Worm (Caenorhabditis elegans) whole organism, young adult: Measurements from ENCODE around the gene F35D11.4.

Experiments
- B0019.2 ChIP-seq: fragments of 200-800 bp; sonication (Bioruptor generic); conservative IDR thresholded peaks from 2 replicates; pipeline ENCODE4 v1.3.6; 2022; ENCODE audit warnings: missing genetic modification reagents, missing genetic modification characterization, missing compliant biosample characterization
- C17E4.6 ChIP-seq: fragments of 200-800 bp; sonication (Bioruptor generic); IDR thresholded peaks from 2 replicates; pipeline ENCODE4 v1.3.6; 2022; ENCODE audit warnings: missing genetic modification reagents, missing genetic modification characterization, missing compliant biosample characterization
- F23B12.7 ChIP-seq: sonication (generic microtip); optimal IDR thresholded peaks from 2 replicates; lab custom pipeline; 2017; ENCODE audit warnings: missing genetic modification characterization, mild to moderate bottlenecking, missing compliant biosample characterization, antibody characterized with exemption, moderate library complexity; ENCODE audit not compliant: insufficient read depth
- F37B4.10 ChIP-seq: fragments of 200-800 bp; sonication (Bioruptor generic); IDR thresholded peaks from 2 replicates; pipeline ENCODE4 v1.3.6; 2022; ENCODE audit warnings: missing genetic modification characterization, missing compliant biosample characterization
- F39B2.1 ChIP-seq: fragments of 200-800 bp; sonication (Bioruptor generic); IDR thresholded peaks from 2 replicates; pipeline ENCODE4 v1.3.6; 2022; ENCODE audit warnings: missing genetic modification reagents, missing genetic modification characterization, missing compliant biosample characterization
- F52B5.7 ChIP-seq: sonication (generic microtip); optimal IDR thresholded peaks from 2 replicates; lab custom pipeline; 2016; ENCODE audit warnings: mild to moderate bottlenecking, missing genetic modification characterization, missing compliant biosample characterization
- F55B11.4 ChIP-seq: sonication (generic microtip); optimal IDR thresholded peaks from 2 replicates; lab custom pipeline; 2016; ENCODE audit warnings: missing compliant biosample characterization, missing genetic modification characterization, borderline replicate concordance; ENCODE audit not compliant: insufficient read depth
- F57A8.1 ChIP-seq: fragments of 200-800 bp; sonication (Bioruptor generic); optimal IDR thresholded peaks from 2 replicates; lab custom pipeline; 2018; ENCODE audit warnings: mild to moderate bottlenecking, missing genetic modification characterization, moderate library complexity, missing compliant biosample characterization
- Y79H2A.3 ChIP-seq: fragments of 200-800 bp; sonication (Bioruptor generic); conservative IDR thresholded peaks from 2 replicates; pipeline ENCODE4 v1.3.6; 2022; ENCODE audit warnings: missing genetic modification reagents, missing genetic modification characterization, missing compliant biosample characterization
- Y95B8A.8 ChIP-seq: fragments of 200-800 bp; sonication (Bioruptor generic); IDR thresholded peaks from 2 replicates; pipeline ENCODE4 v1.3.6; 2022; ENCODE audit warnings: missing genetic modification reagents, missing genetic modification characterization, missing compliant biosample characterization
- ama-1 ChIP-seq, 3 experiments: fragments of 150-350 bp in 1 of 3; sonication (generic microtip) in 2 of 3; optimal IDR thresholded peaks; 2 replicates each; lab custom pipeline; 2014 to 2018; ENCODE audit warnings: missing biosample characterization in 2 of 3, missing genetic modification characterization in 2 of 3, missing genetic modification reagents in 2 of 3
- aptf-2 ChIP-seq: fragments of 200-800 bp; sonication (Bioruptor generic); conservative IDR thresholded peaks from 2 replicates; pipeline ENCODE4 v1.3.6; 2022; ENCODE audit warnings: missing genetic modification reagents, missing genetic modification characterization, missing compliant biosample characterization
- aptf-3 ChIP-seq: fragments of 200-800 bp; sonication (Bioruptor generic); IDR thresholded peaks from 2 replicates; pipeline ENCODE4 v1.3.6; 2022; ENCODE audit warnings: missing genetic modification characterization, missing compliant biosample characterization
- athp-1 ChIP-seq: sonication (generic microtip); optimal IDR thresholded peaks from 2 replicates; lab custom pipeline; 2017; ENCODE audit warnings: mild to moderate bottlenecking, missing genetic modification characterization, missing compliant biosample characterization
- bed-1 ChIP-seq: fragments of 200-800 bp; sonication (Bioruptor generic); IDR thresholded peaks from 2 replicates; pipeline ENCODE4 v1.3.6; 2022; ENCODE audit warnings: missing genetic modification reagents, missing genetic modification characterization, missing compliant biosample characterization
- ccch-3 ChIP-seq: fragments of 200-800 bp; sonication (Bioruptor generic); optimal IDR thresholded peaks from 2 replicates; lab custom pipeline; 2018; ENCODE audit warnings: mild to moderate bottlenecking, missing genetic modification characterization, missing compliant biosample characterization
- ceh-100 ChIP-seq: fragments of 200-800 bp; sonication (Bioruptor generic); IDR thresholded peaks from 2 replicates; pipeline ENCODE4 v1.3.6; 2022; ENCODE audit warnings: missing genetic modification reagents, missing genetic modification characterization, missing compliant biosample characterization
- efl-1 ChIP-seq: fragments of 150-350 bp; optimal IDR thresholded peaks from 2 replicates; lab custom pipeline; 2014; ENCODE audit warnings: missing biosample characterization, missing genetic modification reagents, missing genetic modification characterization
- egrh-3 ChIP-seq: fragments of 200-800 bp; sonication (Bioruptor generic); IDR thresholded peaks from 2 replicates; pipeline ENCODE4 v1.3.6; 2022; ENCODE audit warnings: missing genetic modification reagents, missing genetic modification characterization, missing compliant biosample characterization
- ets-4 ChIP-seq: fragments of 200-800 bp; sonication (Bioruptor generic); optimal IDR thresholded peaks from 2 replicates; lab custom pipeline; 2018; ENCODE audit warnings: mild to moderate bottlenecking, missing genetic modification characterization, missing compliant biosample characterization
- him-1 ChIP-seq: sonication (generic microtip); optimal IDR thresholded peaks from 2 replicates; lab custom pipeline; 2016; ENCODE audit warnings: missing genotype, missing genetic modification reagents, missing genetic modification characterization, missing compliant biosample characterization
- hlh-12 ChIP-seq: sonication (generic microtip); optimal IDR thresholded peaks from 2 replicates; lab custom pipeline; 2016; ENCODE audit warnings: missing genetic modification characterization, missing compliant biosample characterization
- hlh-26 ChIP-seq: fragments of 200-800 bp; sonication (Bioruptor generic); conservative IDR thresholded peaks from 2 replicates; pipeline ENCODE4 v1.3.6; 2022; ENCODE audit warnings: missing genetic modification reagents, missing genetic modification characterization, missing compliant biosample characterization
- nfya-2 ChIP-seq: fragments of 200-800 bp; sonication (Bioruptor generic); IDR thresholded peaks from 2 replicates; pipeline ENCODE4 v1.3.6; 2022; ENCODE audit warnings: missing genetic modification reagents, missing genetic modification characterization, missing compliant biosample characterization
- nhr-179 ChIP-seq: sonication (generic microtip); optimal IDR thresholded peaks from 2 replicates; lab custom pipeline; 2016; ENCODE audit warnings: mild to moderate bottlenecking, missing genetic modification characterization, missing compliant biosample characterization
- nhr-90 ChIP-seq: sonication (generic microtip); optimal IDR thresholded peaks from 2 replicates; lab custom pipeline; 2016; ENCODE audit warnings: missing genotype, mild to moderate bottlenecking, missing genetic modification characterization, missing compliant biosample characterization
- pbrm-1 ChIP-seq: fragments of 200-800 bp; sonication (Bioruptor generic); IDR thresholded peaks from 2 replicates; pipeline ENCODE4 v1.3.6; 2022; ENCODE audit warnings: missing genetic modification reagents, missing genetic modification characterization, missing compliant biosample characterization
- sdz-38 ChIP-seq: sonication (generic microtip); optimal IDR thresholded peaks from 2 replicates; lab custom pipeline; 2016; ENCODE audit warnings: missing genotype, missing genetic modification characterization, missing compliant biosample characterization
- snpc-1.1 ChIP-seq: sonication (generic microtip); optimal IDR thresholded peaks from 2 replicates; lab custom pipeline; 2017; ENCODE audit warnings: missing genetic modification characterization, mild to moderate bottlenecking, missing compliant biosample characterization, antibody characterized with exemption, moderate library complexity, missing genotype, missing genetic modification reagents; ENCODE audit not compliant: insufficient read depth
- snpc-1.3 ChIP-seq: sonication (generic microtip); optimal IDR thresholded peaks from 2 replicates; lab custom pipeline; 2017; ENCODE audit warnings: missing genetic modification characterization, mild to moderate bottlenecking, missing compliant biosample characterization, antibody characterized with exemption, moderate library complexity, missing genotype, missing genetic modification reagents; ENCODE audit not compliant: insufficient read depth
- tlf-1 ChIP-seq: fragments of 200-800 bp; sonication (Bioruptor generic); optimal IDR thresholded peaks from 2 replicates; lab custom pipeline; 2018; ENCODE audit warnings: mild to moderate bottlenecking, missing genetic modification characterization, missing compliant biosample characterization
- xnd-1 ChIP-seq: sonication (generic microtip); optimal IDR thresholded peaks from 2 replicates; lab custom pipeline; 2016; ENCODE audit warnings: missing genotype, missing genetic modification reagents, missing genetic modification characterization, missing compliant biosample characterization
- zim-3 ChIP-seq: sonication (generic microtip); optimal IDR thresholded peaks from 2 replicates; lab custom pipeline; 2017; ENCODE audit warnings: mild to moderate bottlenecking, missing genetic modification characterization, moderate library complexity, missing compliant biosample characterization
- ztf-26 ChIP-seq: sonication (generic microtip); optimal IDR thresholded peaks from 2 replicates; lab custom pipeline; 2017; ENCODE audit warnings: missing genetic modification characterization, missing compliant biosample characterization
- ztf-28 ChIP-seq: fragments of 200-800 bp; sonication (Bioruptor generic); IDR thresholded peaks from 2 replicates; pipeline ENCODE4 v1.3.6; 2022; ENCODE audit warnings: missing genetic modification reagents, missing genetic modification characterization, missing compliant biosample characterization
- ztf-6 ChIP-seq: fragments of 200-800 bp; sonication (Bioruptor generic); IDR thresholded peaks from 2 replicates; pipeline ENCODE4 v1.3.6; 2022; ENCODE audit warnings: missing genetic modification reagents, missing genetic modification characterization, missing compliant biosample characterization

Gene F35D11.4

DNA sequence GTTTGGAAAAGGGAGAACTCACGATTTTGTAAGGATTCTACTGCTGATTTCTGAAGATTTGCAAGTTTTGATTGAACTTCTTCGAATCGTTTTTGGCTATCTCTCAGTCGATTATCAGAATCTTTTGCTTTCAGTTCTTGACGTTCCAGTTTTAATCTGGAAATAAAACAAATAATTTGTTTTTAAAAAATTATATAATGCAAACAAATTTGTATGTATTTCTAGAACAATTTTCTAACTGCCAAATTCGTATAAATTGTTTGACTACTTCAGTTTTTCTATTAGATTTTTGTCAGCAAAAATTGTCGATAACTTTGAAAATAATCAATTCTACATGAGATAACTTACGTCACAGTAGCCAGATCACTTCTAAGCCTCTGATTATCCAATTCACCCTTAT, 28.3 kb downstream of the F35D11.4 start:
- TF ChIP-seq B0019.2 (GFP tag; lab: Robert Waterston, UW) (no peak), snpc-1.1 (no peak), Y79H2A.3 (no peak), ceh-100 (GFP tag; lab: Robert Waterston, UW) (no peak), F57A8.1 (GFP tag; lab: Kevin White, UChicago) (no peak), ccch-3 (GFP tag; lab: Kevin White, UChicago) (no peak), nhr-179 (tag; lab: Kevin White, UChicago) (no peak), bed-1 (GFP tag; lab: Robert Waterston, UW) (no peak), F39B2.1 (GFP tag; lab: Robert Waterston, UW) (no peak), egrh-3 (GFP tag; lab: Robert Waterston, UW) (no peak), zim-3 (tag; lab: Kevin White, UChicago) (no peak), C17E4.6 (GFP tag; lab: Robert Waterston, UW) (no peak)
- TF ChIP-seq, all 124 proteins: peak for 0

- no peak for TF ChIP-seq snpc-1.3 (tag; lab: Kevin White, UChicago)
- TF ChIP-seq F55B11.4: no peak
- no peak for TF ChIP-seq xnd-1 (tag; lab: Kevin White, UChicago)
- no peak for TF ChIP-seq ztf-26 (tag; lab: Kevin White, UChicago)
- TF ChIP-seq sdz-38: no peak
- TF ChIP-seq athp-1: no peak
- TF ChIP-seq zim-3 (tag; lab: Kevin White, UChicago): no peak
- TF ChIP-seq F37B4.10 (GFP tag; lab: Robert Waterston, UW): no peak
- no peak for TF ChIP-seq ets-4
- no peak for TF ChIP-seq Y95B8A.8
Measured at ce11 chrII:4638241-4638640, 35.0 kb downstream of the F35D11.4 start, which contains the start of gene che-10. che-10 (minus strand) TSS chrII:4638341.

DNA sequence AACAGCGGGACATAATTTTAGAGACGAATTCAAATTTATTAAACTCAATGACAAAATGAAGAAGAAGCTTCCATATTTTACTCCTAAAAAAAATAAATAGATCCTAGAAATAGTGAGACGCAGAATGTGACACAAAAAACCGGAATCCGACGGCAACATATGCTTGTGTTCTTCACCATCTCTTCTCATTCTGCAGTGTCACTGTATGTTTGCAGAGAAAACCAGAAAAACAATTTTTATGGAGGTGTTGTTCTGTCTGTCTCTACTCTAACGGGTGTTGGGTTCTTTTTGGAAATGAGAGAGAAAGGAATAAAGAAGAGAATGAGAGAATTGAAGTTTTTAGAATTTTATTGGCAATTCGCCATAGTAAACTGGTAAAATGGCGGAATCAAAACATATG, 35.7 kb downstream of the F35D11.4 start:
- TF ChIP-seq hlh-12 (tag; lab: Kevin White, UChicago) (no peak), ztf-28 (GFP tag; lab: Robert Waterston, UW) (no peak), F23B12.7 (no peak), aptf-2 (GFP tag; lab: Robert Waterston, UW) (no peak), ama-1 (optimal IDR thresholded peaks at IDR 0.05; lab: Kevin White, UChicago) (no peak), ama-1 (GFP tag; optimal IDR thresholded peaks at IDR 0.05; lab: Kevin White, UChicago) (no peak), ztf-26 (tag; lab: Kevin White, UChicago) (no peak), him-1 (tag; lab: Kevin White, UChicago) (no peak), F52B5.7 (tag; lab: Kevin White, UChicago) (no peak), pbrm-1 (GFP tag; lab: Robert Waterston, UW) (no peak), nhr-90 (tag; lab: Kevin White, UChicago) (no peak), nhr-179 (tag; lab: Kevin White, UChicago) (no peak), aptf-3 (GFP tag; lab: Robert Waterston, UW) (no peak), tlf-1 (GFP tag; lab: Kevin White, UChicago) (no peak), efl-1 (GFP tag; lab: Kevin White, UChicago) (no peak), nfya-2 (GFP tag; lab: Robert Waterston, UW) (no peak), ztf-6 (GFP tag; lab: Robert Waterston, UW) (no peak), hlh-26 (no peak)
